Worm (Caenorhabditis elegans): ENCODE results near the gene R11D1.13.

ce11 chrV:12773222-12773621, 46.3 kb downstream of the R11D1.13 start, which contains the start of gene ZC455.1:
- TF ChIP-seq W03F9.2 (tag; optimal IDR thresholded peaks at IDR 0.05) (no peak), him-1 (tag; optimal IDR thresholded peaks at IDR 0.05) (no peak), dao-5 (tag; optimal IDR thresholded peaks at IDR 0.05) (no peak)
